Worm (Caenorhabditis elegans) whole organism, L4 larva: ENCODE data around the gene lron-10.

ENCODE experiments used
- D1046.2 ChIP-seq: fragments of 200-800 bp; sonication (Bioruptor generic); IDR thresholded peaks from 2 replicates; pipeline ENCODE4 v1.3.6; 2022; ENCODE audit warnings: missing genetic modification characterization, missing compliant biosample characterization
- F10B5.3 ChIP-seq: sonication (generic microtip); optimal IDR thresholded peaks from 2 replicates; lab custom pipeline; 2016; ENCODE audit warnings: mild to moderate bottlenecking, missing genetic modification characterization, missing compliant biosample characterization
- F44E2.7 ChIP-seq: fragments of 200-800 bp; sonication (Bioruptor generic); IDR thresholded peaks from 2 replicates; pipeline ENCODE4 v2.1.2; 2022; ENCODE audit warnings: missing genetic modification characterization, missing compliant biosample characterization
- F49E8.2 ChIP-seq: sonication (generic microtip); optimal IDR thresholded peaks from 2 replicates; lab custom pipeline; 2016; ENCODE audit warnings: missing compliant biosample characterization, mild to moderate bottlenecking, missing genetic modification characterization, borderline replicate concordance
- R02D3.7 ChIP-seq: fragments of 150-350 bp; sonication (generic microtip); optimal IDR thresholded peaks from 3 replicates; lab custom pipeline; 2014; ENCODE audit warnings: missing biosample characterization, missing genetic modification characterization
- T26A8.4 ChIP-seq: fragments of 200-800 bp; sonication (Bioruptor generic); IDR thresholded peaks from 2 replicates; pipeline ENCODE4 v1.3.6; 2022; ENCODE audit warnings: missing genetic modification characterization, missing compliant biosample characterization
- Y75B8A.6 ChIP-seq: fragments of 200-800 bp; sonication (Bioruptor generic); IDR thresholded peaks from 2 replicates; pipeline ENCODE4 v1.3.6; 2022; ENCODE audit warnings: missing genetic modification reagents, missing genetic modification characterization, missing compliant biosample characterization
- ZK337.2 ChIP-seq: fragments of 200-800 bp; sonication (Bioruptor generic); IDR thresholded peaks from 2 replicates; pipeline ENCODE4 v1.3.6; 2022; ENCODE audit warnings: missing genetic modification reagents, missing genetic modification characterization, missing compliant biosample characterization
- ZK546.5 ChIP-seq, 2 experiments: sonication (generic microtip); optimal IDR thresholded peaks; 2 replicates each; lab custom pipeline; 2017; ENCODE audit warnings: missing biosample characterization in 2 of 2, missing genetic modification characterization in 2 of 2
- aha-1 ChIP-seq: fragments of 150-350 bp; peaks from one replicate; lab custom pipeline; 2014; ENCODE audit warnings: missing biosample characterization, missing genetic modification characterization
- aly-2 ChIP-seq: sonication (generic microtip); optimal IDR thresholded peaks from 2 replicates; lab custom pipeline; 2018; ENCODE audit warnings: missing biosample characterization, missing genetic modification characterization
- arid-1 ChIP-seq: fragments of 200-800 bp; sonication (Bioruptor generic); conservative IDR thresholded peaks from 2 replicates; pipeline ENCODE4 v1.3.6; 2022; ENCODE audit warnings: missing genetic modification reagents, missing genetic modification characterization, missing compliant biosample characterization
- ceh-62 ChIP-seq: sonication (generic microtip); optimal IDR thresholded peaks from 2 replicates; lab custom pipeline; 2017; ENCODE audit warnings: missing biosample characterization, missing genetic modification characterization
- ces-1 ChIP-seq: fragments of 150-350 bp; sonication (generic microtip); optimal IDR thresholded peaks from 4 replicates; lab custom pipeline; 2014; ENCODE audit warnings: missing biosample characterization, missing genetic modification reagents, missing genetic modification characterization
- cey-2 ChIP-seq: sonication (generic microtip); optimal IDR thresholded peaks from 3 replicates; lab custom pipeline; 2017; ENCODE audit warnings: missing genetic modification characterization, mild to moderate bottlenecking, missing compliant biosample characterization, antibody characterized with exemption, borderline replicate concordance; ENCODE audit not compliant: insufficient read depth
- ctbp-1 ChIP-seq: fragments of 200-800 bp; sonication (Bioruptor generic); IDR thresholded peaks from 2 replicates; pipeline ENCODE4 v1.3.6; 2022; ENCODE audit warnings: missing genetic modification reagents, missing genetic modification characterization, missing compliant biosample characterization
- daf-12 ChIP-seq: fragments of 150-350 bp; optimal IDR thresholded peaks from 2 replicates; lab custom pipeline; 2014; ENCODE audit warnings: missing biosample characterization, missing genetic modification reagents, missing genetic modification characterization
- daf-8 ChIP-seq: fragments of 200-800 bp; sonication (Bioruptor generic); IDR thresholded peaks from 2 replicates; pipeline ENCODE4 v1.3.6; 2022; ENCODE audit warnings: missing genetic modification characterization, missing compliant biosample characterization
- dmd-6 ChIP-seq: fragments of 200-800 bp; sonication (Bioruptor generic); IDR thresholded peaks from 2 replicates; pipeline ENCODE4 v1.3.6; 2022; ENCODE audit warnings: missing genetic modification reagents, missing genetic modification characterization, missing compliant biosample characterization
- egl-43 ChIP-seq: fragments of 200-800 bp; sonication (Bioruptor generic); IDR thresholded peaks from 2 replicates; pipeline ENCODE4 v1.3.6; 2022; ENCODE audit warnings: missing genetic modification reagents, missing genetic modification characterization, missing compliant biosample characterization
- gei-8 ChIP-seq: fragments of 200-800 bp; sonication (Bioruptor generic); optimal IDR thresholded peaks from 2 replicates; lab custom pipeline; 2018; ENCODE audit warnings: mild to moderate bottlenecking, missing genetic modification characterization, missing compliant biosample characterization
- hmg-1.1 ChIP-seq: fragments of 200-800 bp; sonication (Bioruptor generic); IDR thresholded peaks from 2 replicates; pipeline ENCODE4 v1.3.6; 2022; ENCODE audit warnings: missing genetic modification reagents, missing genetic modification characterization, missing compliant biosample characterization
- jun-1 ChIP-seq: fragments of 150-350 bp; optimal IDR thresholded peaks from 2 replicates; lab custom pipeline; 2014; ENCODE audit warnings: missing biosample characterization, missing genetic modification reagents, missing genetic modification characterization
- lin-38 ChIP-seq: fragments of 200-800 bp; sonication (Bioruptor generic); IDR thresholded peaks from 2 replicates; pipeline ENCODE4 v1.3.6; 2022; ENCODE audit warnings: missing genetic modification reagents, missing genetic modification characterization, missing compliant biosample characterization
- lir-3 ChIP-seq: sonication (generic microtip); optimal IDR thresholded peaks from 2 replicates; lab custom pipeline; 2016; ENCODE audit warnings: mild to moderate bottlenecking, missing genetic modification characterization, missing compliant biosample characterization
- lsy-2 ChIP-seq, 2 experiments: fragments of 150-350 bp in 1 of 2; sonication (generic microtip) in 1 of 2; optimal IDR thresholded peaks; 2 replicates each; lab custom pipeline; 2014 to 2017; ENCODE audit warnings: missing biosample characterization in 2 of 2, missing genetic modification characterization in 2 of 2
- mep-1 ChIP-seq: fragments of 150-350 bp; sonication (generic microtip); optimal IDR thresholded peaks from 3 replicates; lab custom pipeline; 2014; ENCODE audit warnings: missing biosample characterization, missing genetic modification characterization
- mxl-2 ChIP-seq: fragments of 200-800 bp; sonication (Bioruptor generic); conservative IDR thresholded peaks from 2 replicates; pipeline ENCODE4 v1.3.6; 2022; ENCODE audit warnings: missing genetic modification reagents, missing genetic modification characterization, missing compliant biosample characterization
- nhr-102 ChIP-seq: sonication (generic microtip); optimal IDR thresholded peaks from 2 replicates; lab custom pipeline; 2016; ENCODE audit warnings: mild to moderate bottlenecking, missing genetic modification characterization, moderate library complexity, missing compliant biosample characterization
- nhr-11 ChIP-seq: fragments of 150-350 bp; optimal IDR thresholded peaks from 2 replicates; lab custom pipeline; 2014; ENCODE audit warnings: missing biosample characterization, missing genetic modification characterization
- nhr-237 ChIP-seq: sonication (generic microtip); optimal IDR thresholded peaks from 2 replicates; lab custom pipeline; 2017; ENCODE audit warnings: missing biosample characterization, missing genetic modification characterization
- nhr-42 ChIP-seq: fragments of 200-800 bp; sonication (Bioruptor generic); IDR thresholded peaks from 2 replicates; pipeline ENCODE4 v1.3.6; 2022; ENCODE audit warnings: missing genetic modification characterization, missing compliant biosample characterization
- nhr-48 ChIP-seq: sonication (generic microtip); optimal IDR thresholded peaks from 2 replicates; lab custom pipeline; 2016; ENCODE audit warnings: mild to moderate bottlenecking, missing genetic modification characterization, missing compliant biosample characterization
- pha-4 ChIP-seq, 2 experiments: fragments of 150-350 bp in 1 of 2; fragments of 200-800 bp in 1 of 2; sonication (Bioruptor generic) in 1 of 2; IDR thresholded peaks in 1 of 2; optimal IDR thresholded peaks in 1 of 2; 2 replicates each; pipeline versions ENCODE4 v1.3.6 to Lab custom; 2014 to 2022; ENCODE audit warnings: missing genetic modification characterization in 2 of 2, missing genetic modification reagents in 2 of 2, missing biosample characterization in 1 of 2, missing compliant biosample characterization in 1 of 2
- pqm-1 ChIP-seq: sonication (generic microtip); optimal IDR thresholded peaks from 2 replicates; lab custom pipeline; 2017; ENCODE audit warnings: missing biosample characterization, missing genetic modification characterization
- rbr-2 ChIP-seq: sonication (generic microtip); optimal IDR thresholded peaks from 2 replicates; lab custom pipeline; 2016; ENCODE audit warnings: missing genotype, missing genetic modification characterization, missing compliant biosample characterization
- saeg-2 ChIP-seq: fragments of 200-800 bp; sonication (Bioruptor generic); IDR thresholded peaks from 2 replicates; pipeline ENCODE4 v1.3.6; 2022; ENCODE audit warnings: missing genetic modification reagents, missing genetic modification characterization, missing compliant biosample characterization
- sdz-12 ChIP-seq: fragments of 200-800 bp; sonication (Bioruptor generic); optimal IDR thresholded peaks from 2 replicates; lab custom pipeline; 2018; ENCODE audit warnings: mild to moderate bottlenecking, missing genetic modification characterization, missing compliant biosample characterization
- skn-1 ChIP-seq: fragments of 150-350 bp; optimal IDR thresholded peaks from 2 replicates; lab custom pipeline; 2014; ENCODE audit warnings: missing biosample characterization, missing genetic modification characterization
- snpc-4 ChIP-seq: fragments of 150-350 bp; optimal IDR thresholded peaks from 2 replicates; lab custom pipeline; 2014; ENCODE audit warnings: missing biosample characterization, missing genetic modification characterization
- spr-1 ChIP-seq: sonication (generic microtip); optimal IDR thresholded peaks from 2 replicates; lab custom pipeline; 2016; ENCODE audit warnings: mild to moderate bottlenecking, missing genetic modification characterization, missing compliant biosample characterization
- unc-39 ChIP-seq: sonication (generic microtip); optimal IDR thresholded peaks from 2 replicates; lab custom pipeline; 2017; ENCODE audit warnings: missing biosample characterization, missing genetic modification characterization
- unc-62 ChIP-seq, 3 experiments: fragments of 150-350 bp in 1 of 3; sonication (generic microtip); optimal IDR thresholded peaks in 2 of 3; peaks in 1 of 3; 1 replicate in 1 of 3; 2 replicates in 2 of 3; lab custom pipeline; 2014 to 2017; ENCODE audit warnings: missing biosample characterization in 3 of 3, missing genetic modification characterization in 3 of 3, missing genetic modification reagents in 3 of 3, missing genotype in 1 of 3
- vab-7 ChIP-seq: fragments of 200-800 bp; sonication (Bioruptor generic); IDR thresholded peaks from 2 replicates; pipeline ENCODE4 v1.3.6; 2022; ENCODE audit warnings: missing genetic modification reagents, missing genetic modification characterization, missing compliant biosample characterization
- zag-1 ChIP-seq: fragments of 150-350 bp; optimal IDR thresholded peaks from 2 replicates; lab custom pipeline; 2014; ENCODE audit warnings: missing biosample characterization, missing genetic modification characterization
- zfp-2 ChIP-seq: sonication (generic microtip); optimal IDR thresholded peaks from 2 replicates; lab custom pipeline; 2016; ENCODE audit warnings: mild to moderate bottlenecking, missing genetic modification characterization, missing compliant biosample characterization
- zfp-3 ChIP-seq: fragments of 200-800 bp; sonication (Bioruptor generic); conservative IDR thresholded peaks from 2 replicates; pipeline ENCODE4 v1.3.6; 2022; ENCODE audit warnings: missing genetic modification reagents, missing genetic modification characterization, missing compliant biosample characterization
- zip-2 ChIP-seq: fragments of 150-350 bp; optimal IDR thresholded peaks from 2 replicates; lab custom pipeline; 2014; ENCODE audit warnings: missing biosample characterization, missing genetic modification characterization

Gene lron-10

ce11 chrIII:10628360-10628759, 7.2 kb upstream of the lron-10 start (continued):
- no peak for TF ChIP-seq ces-1 (GFP tag; lab: Kevin White, UChicago)
- TF ChIP-seq aly-2: no peak
- no peak for TF ChIP-seq daf-12 (tag; lab: Kevin White, UChicago)
- TF ChIP-seq cey-2 (tag; lab: Kevin White, UChicago): no peak
- TF ChIP-seq zfp-2 (tag; lab: Kevin White, UChicago): no peak
- TF ChIP-seq skn-1 (tag; lab: Kevin White, UChicago): no peak
- no peak for TF ChIP-seq ctbp-1 (GFP tag; lab: Robert Waterston, UW)
- TF ChIP-seq ZK337.2: no peak
- TF ChIP-seq ZK546.5 (tag; optimal IDR thresholded peaks at IDR 0.05; lab: Kevin White, UChicago): no peak
- no peak for TF ChIP-seq F44E2.7
- TF ChIP-seq rbr-2 (tag; lab: Kevin White, UChicago): no peak
- no peak for TF ChIP-seq F49E8.2 (tag; lab: Kevin White, UChicago)
- no peak for TF ChIP-seq Y75B8A.6 (GFP tag; lab: Robert Waterston, UW)
- no peak for TF ChIP-seq mxl-2
- TF ChIP-seq vab-7 (GFP tag; lab: Robert Waterston, UW): no peak
- TF ChIP-seq zag-1 (tag; lab: Kevin White, UChicago): no peak
- peak; percentile 37 for TF ChIP-seq lin-38 (GFP tag; lab: Robert Waterston, UW)
- TF ChIP-seq mep-1 (tag; lab: Kevin White, UChicago): peak; percentile 13
- TF ChIP-seq spr-1: no peak

DNA sequence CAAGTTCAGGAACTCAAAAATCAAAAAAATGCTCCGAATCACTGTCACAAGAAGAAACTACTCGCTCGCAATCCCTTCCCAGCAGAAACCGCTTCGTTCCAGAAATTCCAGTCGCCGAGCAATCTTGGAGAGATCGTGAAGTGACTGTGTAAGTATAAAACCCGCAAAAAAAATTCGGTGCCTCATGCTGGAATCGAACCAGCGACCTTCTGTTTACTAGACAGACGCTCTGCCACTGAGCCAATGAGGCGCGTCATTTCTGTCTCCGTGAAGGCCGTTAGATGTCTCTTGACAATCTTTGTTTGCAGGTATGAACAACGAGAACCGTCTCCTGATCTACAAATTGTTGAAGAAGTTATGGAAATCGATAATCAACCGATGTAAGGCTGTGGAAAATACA, 3.4 kb upstream of the lron-10 start:
- TF ChIP-seq mep-1 (tag; lab: Kevin White, UChicago) (peak; percentile 4), R02D3.7 (tag; lab: Kevin White, UChicago) (no peak), zip-2 (tag; lab: Kevin White, UChicago) (no peak), rbr-2 (tag; lab: Kevin White, UChicago) (peak; percentile 48), aha-1 (tag; lab: Kevin White, UChicago) (no peak), F10B5.3 (no peak), vab-7 (GFP tag; lab: Robert Waterston, UW) (peak; percentile 94), saeg-2 (GFP tag; lab: Robert Waterston, UW) (no peak), lsy-2 (tag; optimal IDR thresholded peaks at IDR 0.05; lab: Kevin White, UChicago) (peak in 1 of 2 experiments; percentile 46), T26A8.4 (GFP tag; lab: Robert Waterston, UW) (peak; percentile 72), zfp-3 (0 out of 2 replicates have a peak, but pooled peaks have one; percentile 27), spr-1 (peak; percentile 58), zfp-2 (tag; lab: Kevin White, UChicago) (no peak), hmg-1.1 (GFP tag; lab: Robert Waterston, UW) (peak; percentile 74), nhr-11 (tag; lab: Kevin White, UChicago) (no peak), nhr-102 (tag; lab: Kevin White, UChicago) (peak; percentile 35), daf-12 (tag; lab: Kevin White, UChicago) (no peak), D1046.2 (peak; percentile 89), nhr-42 (peak; percentile 82), arid-1 (GFP tag; lab: Robert Waterston, UW) (peak; percentile 95), egl-43 (GFP tag; lab: Robert Waterston, UW) (peak; percentile 94), sdz-12 (GFP tag; lab: Kevin White, UChicago) (peak; percentile 56), daf-8 (GFP tag; lab: Robert Waterston, UW) (0 out of 2 replicates have a peak, but pooled peaks have one; percentile 24), nhr-48 (peak; percentile 23), F44E2.7 (peak; percentile 97), unc-62 (GFP tag; optimal IDR thresholded peaks at IDR 0.05 in 1 of 2; lab: Kevin White, UChicago) (no peak), unc-62 (tag; optimal IDR thresholded peaks at IDR 0.05; lab: Kevin White, UChicago) (no peak), ceh-62 (tag; lab: Kevin White, UChicago) (no peak), unc-39 (tag; lab: Kevin White, UChicago) (no peak), lir-3 (tag; lab: Kevin White, UChicago) (peak; percentile 62), dmd-6 (GFP tag; lab: Robert Waterston, UW) (peak; percentile 46; the same call in 1 of the 2 replicates), pqm-1 (tag; lab: Kevin White, UChicago) (no peak), pha-4 (GFP tag; IDR thresholded peaks at IDR 0.05; lab: Robert Waterston, UW) (peak; percentile 88), pha-4 (tag; optimal IDR thresholded peaks at IDR 0.05; lab: Kevin White, UChicago) (no peak), cey-2 (tag; lab: Kevin White, UChicago) (no peak), ces-1 (GFP tag; lab: Kevin White, UChicago) (no peak), ZK337.2 (peak; percentile 79), nhr-237 (tag; lab: Kevin White, UChicago) (no peak), gei-8 (GFP tag; lab: Kevin White, UChicago) (peak; percentile 30), jun-1 (tag; lab: Kevin White, UChicago) (no peak), snpc-4 (no peak)
